Worm (Caenorhabditis elegans) whole organism, young adult: Measurements from ENCODE around the gene trxr-1.

Experiments
- B0019.2 ChIP-seq: fragments of 200-800 bp; sonication (Bioruptor generic); conservative IDR thresholded peaks from 2 replicates; pipeline ENCODE4 v1.3.6; 2022; ENCODE audit warnings: missing genetic modification reagents, missing genetic modification characterization, missing compliant biosample characterization
- B0261.1 ChIP-seq: sonication (generic microtip); optimal IDR thresholded peaks from 2 replicates; lab custom pipeline; 2016; ENCODE audit warnings: mild to moderate bottlenecking, missing genetic modification characterization, moderate library complexity, missing compliant biosample characterization
- C06A6.2 ChIP-seq: fragments of 200-800 bp; sonication (Bioruptor generic); conservative IDR thresholded peaks from 2 replicates; pipeline ENCODE4 v1.3.6; 2022; ENCODE audit warnings: missing genetic modification characterization, missing compliant biosample characterization
- C17E4.6 ChIP-seq: fragments of 200-800 bp; sonication (Bioruptor generic); IDR thresholded peaks from 2 replicates; pipeline ENCODE4 v1.3.6; 2022; ENCODE audit warnings: missing genetic modification reagents, missing genetic modification characterization, missing compliant biosample characterization
- D2030.7 ChIP-seq: fragments of 200-800 bp; sonication (Bioruptor generic); IDR thresholded peaks from 2 replicates; pipeline ENCODE4 v1.3.6; 2022; ENCODE audit warnings: missing genetic modification reagents, missing genetic modification characterization, missing compliant biosample characterization
- F33H1.4 ChIP-seq: fragments of 200-800 bp; sonication (Bioruptor generic); IDR thresholded peaks from 2 replicates; pipeline ENCODE4 v1.3.6; 2022; ENCODE audit warnings: missing genetic modification reagents, missing genetic modification characterization, missing compliant biosample characterization
- F52B5.7 ChIP-seq: sonication (generic microtip); optimal IDR thresholded peaks from 2 replicates; lab custom pipeline; 2016; ENCODE audit warnings: mild to moderate bottlenecking, missing genetic modification characterization, missing compliant biosample characterization
- F57A8.1 ChIP-seq: fragments of 200-800 bp; sonication (Bioruptor generic); optimal IDR thresholded peaks from 2 replicates; lab custom pipeline; 2018; ENCODE audit warnings: mild to moderate bottlenecking, missing genetic modification characterization, moderate library complexity, missing compliant biosample characterization
- F57C9.4 ChIP-seq: sonication (generic microtip); optimal IDR thresholded peaks from 2 replicates; lab custom pipeline; 2017; ENCODE audit warnings: mild to moderate bottlenecking, missing genetic modification characterization, missing compliant biosample characterization
- Y67H2A.10 ChIP-seq: fragments of 200-800 bp; sonication (Bioruptor generic); conservative IDR thresholded peaks from 2 replicates; pipeline ENCODE4 v1.3.6; 2022; ENCODE audit warnings: missing genetic modification reagents, missing genetic modification characterization, missing compliant biosample characterization
- Y79H2A.3 ChIP-seq: fragments of 200-800 bp; sonication (Bioruptor generic); conservative IDR thresholded peaks from 2 replicates; pipeline ENCODE4 v1.3.6; 2022; ENCODE audit warnings: missing genetic modification reagents, missing genetic modification characterization, missing compliant biosample characterization
- Y95B8A.8 ChIP-seq: fragments of 200-800 bp; sonication (Bioruptor generic); IDR thresholded peaks from 2 replicates; pipeline ENCODE4 v1.3.6; 2022; ENCODE audit warnings: missing genetic modification reagents, missing genetic modification characterization, missing compliant biosample characterization
- aptf-3 ChIP-seq: fragments of 200-800 bp; sonication (Bioruptor generic); IDR thresholded peaks from 2 replicates; pipeline ENCODE4 v1.3.6; 2022; ENCODE audit warnings: missing genetic modification characterization, missing compliant biosample characterization
- atf-7 ChIP-seq: sonication (generic microtip); optimal IDR thresholded peaks from 2 replicates; lab custom pipeline; 2017; ENCODE audit warnings: mild to moderate bottlenecking, missing genetic modification characterization, missing compliant biosample characterization
- attf-3 ChIP-seq: fragments of 200-800 bp; sonication (Bioruptor generic); conservative IDR thresholded peaks from 2 replicates; pipeline ENCODE4 v1.3.6; 2022; ENCODE audit warnings: missing genetic modification reagents, missing genetic modification characterization, missing compliant biosample characterization
- attf-6 ChIP-seq: fragments of 200-800 bp; sonication (Bioruptor generic); IDR thresholded peaks from 2 replicates; pipeline ENCODE4 v1.3.6; 2022; ENCODE audit warnings: missing genetic modification reagents, missing genetic modification characterization, missing compliant biosample characterization
- bed-1 ChIP-seq: fragments of 200-800 bp; sonication (Bioruptor generic); IDR thresholded peaks from 2 replicates; pipeline ENCODE4 v1.3.6; 2022; ENCODE audit warnings: missing genetic modification reagents, missing genetic modification characterization, missing compliant biosample characterization
- cebp-1 ChIP-seq, 2 experiments: fragments of 200-800 bp in 1 of 2; sonication (Bioruptor generic) in 1 of 2; sonication (generic microtip) in 1 of 2; IDR thresholded peaks in 1 of 2; optimal IDR thresholded peaks in 1 of 2; 2 replicates each; pipeline versions ENCODE4 v1.3.6 to Lab custom; 2017 to 2022; ENCODE audit warnings: missing compliant biosample characterization in 2 of 2, missing genetic modification characterization in 2 of 2, mild to moderate bottlenecking in 1 of 2, missing genetic modification reagents in 1 of 2, moderate library complexity in 1 of 2
- ceh-27 ChIP-seq: fragments of 200-800 bp; sonication (Bioruptor generic); optimal IDR thresholded peaks from 2 replicates; lab custom pipeline; 2018; ENCODE audit warnings: mild to moderate bottlenecking, missing genetic modification characterization, moderate library complexity, missing compliant biosample characterization
- ceh-40 ChIP-seq: fragments of 200-800 bp; sonication (Bioruptor generic); IDR thresholded peaks from 2 replicates; pipeline ENCODE4 v1.3.6; 2022; ENCODE audit warnings: missing genetic modification characterization, missing compliant biosample characterization
- ceh-58 ChIP-seq: fragments of 200-800 bp; sonication (Bioruptor generic); IDR thresholded peaks from 2 replicates; pipeline ENCODE4 v1.3.6; 2022; ENCODE audit warnings: missing genetic modification characterization, missing compliant biosample characterization
- ceh-91 ChIP-seq: fragments of 200-800 bp; sonication (Bioruptor generic); IDR thresholded peaks from 2 replicates; pipeline ENCODE4 v1.3.6; 2022; ENCODE audit warnings: missing genetic modification reagents, missing genetic modification characterization, missing compliant biosample characterization
- chd-7 ChIP-seq: sonication (generic microtip); optimal IDR thresholded peaks from 2 replicates; lab custom pipeline; 2016; ENCODE audit warnings: mild to moderate bottlenecking, missing genetic modification characterization, moderate library complexity, missing compliant biosample characterization
- die-1 ChIP-seq: sonication (generic microtip); optimal IDR thresholded peaks from 2 replicates; lab custom pipeline; 2016; ENCODE audit warnings: missing genotype, mild to moderate bottlenecking, missing genetic modification characterization, missing compliant biosample characterization
- efl-1 ChIP-seq: fragments of 150-350 bp; optimal IDR thresholded peaks from 2 replicates; lab custom pipeline; 2014; ENCODE audit warnings: missing biosample characterization, missing genetic modification reagents, missing genetic modification characterization
- egrh-3 ChIP-seq: fragments of 200-800 bp; sonication (Bioruptor generic); IDR thresholded peaks from 2 replicates; pipeline ENCODE4 v1.3.6; 2022; ENCODE audit warnings: missing genetic modification reagents, missing genetic modification characterization, missing compliant biosample characterization
- fkh-3 ChIP-seq: sonication (generic microtip); optimal IDR thresholded peaks from 2 replicates; lab custom pipeline; 2016; ENCODE audit warnings: mild to moderate bottlenecking, missing genetic modification characterization, missing compliant biosample characterization
- let-526 ChIP-seq: fragments of 200-800 bp; sonication (Bioruptor generic); IDR thresholded peaks from 2 replicates; pipeline ENCODE4 v1.3.6; 2022; ENCODE audit warnings: missing genetic modification reagents, missing genetic modification characterization, missing compliant biosample characterization
- lin-26 ChIP-seq: fragments of 200-800 bp; sonication (Bioruptor generic); IDR thresholded peaks from 2 replicates; pipeline ENCODE4 v1.3.6; 2022; ENCODE audit warnings: missing genetic modification reagents, missing genetic modification characterization, missing compliant biosample characterization
- lin-40 ChIP-seq: sonication (generic microtip); optimal IDR thresholded peaks from 2 replicates; lab custom pipeline; 2016; ENCODE audit warnings: missing genetic modification characterization, mild to moderate bottlenecking, missing compliant biosample characterization, missing genotype, missing genetic modification reagents
- lin-54 ChIP-seq: fragments of 200-800 bp; sonication (Bioruptor generic); optimal IDR thresholded peaks from 2 replicates; lab custom pipeline; 2018; ENCODE audit warnings: mild to moderate bottlenecking, missing genetic modification characterization, missing compliant biosample characterization
- lir-1 ChIP-seq: fragments of 200-800 bp; sonication (Bioruptor generic); conservative IDR thresholded peaks from 2 replicates; pipeline ENCODE4 v1.3.6; 2022; ENCODE audit warnings: missing genetic modification reagents, missing genetic modification characterization, missing compliant biosample characterization
- madf-10 ChIP-seq: sonication (generic microtip); optimal IDR thresholded peaks from 2 replicates; lab custom pipeline; 2016; ENCODE audit warnings: mild to moderate bottlenecking, missing genetic modification characterization, missing compliant biosample characterization
- madf-8 ChIP-seq: fragments of 200-800 bp; sonication (Bioruptor generic); conservative IDR thresholded peaks from 2 replicates; pipeline ENCODE4 v1.3.6; 2022; ENCODE audit warnings: missing genetic modification reagents, missing genetic modification characterization, missing compliant biosample characterization
- mel-28 ChIP-seq: sonication (generic microtip); optimal IDR thresholded peaks from 2 replicates; lab custom pipeline; 2016; ENCODE audit warnings: borderline replicate concordance, mild to moderate bottlenecking, missing genetic modification characterization, missing compliant biosample characterization
- mes-4 ChIP-seq: sonication (generic microtip); optimal IDR thresholded peaks from 2 replicates; lab custom pipeline; 2016; ENCODE audit warnings: missing genotype, missing genetic modification characterization, missing compliant biosample characterization
- nfya-2 ChIP-seq: fragments of 200-800 bp; sonication (Bioruptor generic); IDR thresholded peaks from 2 replicates; pipeline ENCODE4 v1.3.6; 2022; ENCODE audit warnings: missing genetic modification reagents, missing genetic modification characterization, missing compliant biosample characterization
- nfyb-1 ChIP-seq: fragments of 200-800 bp; sonication (Bioruptor generic); IDR thresholded peaks from 2 replicates; pipeline ENCODE4 v1.3.6; 2022; ENCODE audit warnings: missing genetic modification reagents, missing genetic modification characterization, missing compliant biosample characterization
- pha-4 ChIP-seq: fragments of 150-350 bp; sonication (generic microtip); optimal IDR thresholded peaks from 2 replicates; lab custom pipeline; 2014; ENCODE audit warnings: missing biosample characterization, missing genetic modification reagents, missing genetic modification characterization
- rpc-1 ChIP-seq, 2 experiments: fragments of 150-350 bp in 1 of 2; sonication (generic microtip) in 1 of 2; optimal IDR thresholded peaks; 2 replicates each; lab custom pipeline; 2014 to 2018; ENCODE audit warnings: missing biosample characterization in 1 of 2, missing genetic modification characterization in 1 of 2, missing genetic modification reagents in 1 of 2, missing genotype in 1 of 2
- sdz-38 ChIP-seq: sonication (generic microtip); optimal IDR thresholded peaks from 2 replicates; lab custom pipeline; 2016; ENCODE audit warnings: missing genotype, missing genetic modification characterization, missing compliant biosample characterization
- sea-2 ChIP-seq: fragments of 200-800 bp; sonication (Bioruptor generic); IDR thresholded peaks from 2 replicates; pipeline ENCODE4 v1.3.6; 2022; ENCODE audit warnings: missing genetic modification characterization, missing compliant biosample characterization
- snpc-4 ChIP-seq, 5 experiments: fragments of 150-350 bp in 1 of 5; sonication (generic microtip) in 4 of 5; optimal IDR thresholded peaks; 2 replicates each; lab custom pipeline; 2014 to 2018; ENCODE audit warnings: missing genetic modification characterization in 5 of 5, missing biosample characterization in 3 of 5, antibody characterized with exemption in 2 of 5, mild to moderate bottlenecking in 2 of 5, missing compliant biosample characterization in 2 of 5, missing genotype in 2 of 5, moderate library complexity in 2 of 5, missing genetic modification reagents in 1 of 5
- sptf-2 ChIP-seq: fragments of 200-800 bp; sonication (Bioruptor generic); optimal IDR thresholded peaks from 2 replicates; lab custom pipeline; 2018; ENCODE audit warnings: mild to moderate bottlenecking, missing genetic modification characterization, missing compliant biosample characterization
- tbp1 ChIP-seq: fragments of 200-800 bp; sonication (Bioruptor generic); optimal IDR thresholded peaks from 2 replicates; lab custom pipeline; 2018; ENCODE audit warnings: mild to moderate bottlenecking, missing genetic modification characterization, missing compliant biosample characterization
- zfh-2 ChIP-seq: fragments of 200-800 bp; sonication (Bioruptor generic); conservative IDR thresholded peaks from 2 replicates; pipeline ENCODE4 v1.3.6; 2022; ENCODE audit warnings: missing genetic modification reagents, missing genetic modification characterization, missing compliant biosample characterization

The trxr-1 gene

ce11 chrIV:6974162-6974938 lies 37.4 kb upstream of the trxr-1 start (continued):
- TF ChIP-seq F57A8.1 (no peak), egrh-3 (GFP tag; lab: Robert Waterston, UW) (peak; percentile 71; the same call in 1 of the 2 replicates), F33H1.4 (GFP tag; lab: Robert Waterston, UW) (peak; percentile 44), let-526 (GFP tag; lab: Robert Waterston, UW) (no peak), mes-4 (tag; lab: Kevin White, UChicago) (no peak), attf-6 (GFP tag; lab: Robert Waterston, UW) (peak; percentile 84), D2030.7 (no peak), Y67H2A.10 (GFP tag; lab: Robert Waterston, UW) (no peak), ceh-91 (GFP tag; lab: Robert Waterston, UW) (no peak), lin-40 (tag; lab: Kevin White, UChicago) (no peak), snpc-4 (GFP tag; optimal IDR thresholded peaks at IDR 0.05; lab: Kevin White, UChicago) (peak; percentile 46), snpc-4 (tag; optimal IDR thresholded peaks at IDR 0.05; lab: Kevin White, UChicago) (peak in 2 of 4 experiments; percentile 75 to 76), Y95B8A.8 (GFP tag; lab: Robert Waterston, UW) (0 out of 2 replicates have a peak, but pooled peaks have one; percentile 35), tbp1 (no peak), F57C9.4 (tag; lab: Kevin White, UChicago) (no peak), madf-10 (tag; lab: Kevin White, UChicago) (no peak), C06A6.2 (no peak), nfyb-1 (no peak; the same call in 1 of the 2 replicates), sptf-2 (GFP tag; lab: Kevin White, UChicago) (no peak), efl-1 (GFP tag; lab: Kevin White, UChicago) (peak; percentile 0), zfh-2 (GFP tag; lab: Robert Waterston, UW) (no peak), B0019.2 (GFP tag; lab: Robert Waterston, UW) (no peak), bed-1 (GFP tag; lab: Robert Waterston, UW) (no peak), C17E4.6 (GFP tag; lab: Robert Waterston, UW) (no peak), fkh-3 (tag; lab: Kevin White, UChicago) (no peak), chd-7 (no peak), pha-4 (no peak), madf-8 (GFP tag; lab: Robert Waterston, UW) (no peak), mel-28 (no peak), ceh-58 (0 out of 2 replicates have a peak, but pooled peaks have one; percentile 66), die-1 (tag; lab: Kevin White, UChicago) (peak; percentile 11), nfya-2 (GFP tag; lab: Robert Waterston, UW) (no peak), lin-54 (peak; percentile 49), atf-7 (no peak), cebp-1 (GFP tag; IDR thresholded peaks at IDR 0.05; lab: Robert Waterston, UW) (no peak), cebp-1 (tag; optimal IDR thresholded peaks at IDR 0.05; lab: Kevin White, UChicago) (no peak), lir-1 (GFP tag; lab: Robert Waterston, UW) (no peak), B0261.1 (no peak), rpc-1 (optimal IDR thresholded peaks at IDR 0.05; lab: Kevin White, UChicago) (no peak), rpc-1 (tag; optimal IDR thresholded peaks at IDR 0.05; lab: Kevin White, UChicago) (no peak), attf-3 (GFP tag; lab: Robert Waterston, UW) (no peak), aptf-3 (GFP tag; lab: Robert Waterston, UW) (no peak), Y79H2A.3 (GFP tag; lab: Robert Waterston, UW) (no peak), lin-26 (GFP tag; lab: Robert Waterston, UW) (peak; percentile 64; the same call in 1 of the 2 replicates), ceh-40 (GFP tag; lab: Robert Waterston, UW) (0 out of 2 replicates have a peak, but pooled peaks have one; percentile 30), ceh-27 (GFP tag; lab: Kevin White, UChicago) (no peak), sdz-38 (no peak), F52B5.7 (tag; lab: Kevin White, UChicago) (no peak), sea-2 (GFP tag; lab: Robert Waterston, UW) (no peak)
